Worm (Caenorhabditis elegans): Measurements from ENCODE around the gene jac-1.

DNA sequence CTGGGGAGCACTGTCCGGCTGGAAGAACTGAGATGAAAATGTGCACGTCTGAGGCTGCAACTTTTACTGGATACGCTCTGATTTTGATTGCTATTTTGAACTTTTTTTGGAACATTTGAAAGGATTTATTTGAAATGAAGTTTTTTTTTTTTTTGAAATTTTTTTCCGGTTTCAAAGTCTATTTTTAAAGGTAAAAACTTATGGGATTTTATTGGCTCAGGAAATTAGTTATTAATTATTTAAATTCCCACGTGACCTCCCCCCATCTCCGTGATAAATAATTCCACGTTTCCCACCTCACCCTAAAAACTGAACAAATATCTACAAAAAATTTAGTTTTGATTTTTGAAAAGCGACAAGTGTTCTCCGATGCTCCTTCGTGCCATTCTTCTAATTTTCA, 62.3 kb downstream of the jac-1 start, which contains the start of gene Y105C5B.18:
- TF ChIP-seq him-1 (tag; optimal IDR thresholded peaks at IDR 0.05) (no peak), W03F9.2 (tag; optimal IDR thresholded peaks at IDR 0.05) (no peak), dao-5 (tag; optimal IDR thresholded peaks at IDR 0.05) (no peak)

Data from whole organism, L4/young adult.